Worm (Caenorhabditis elegans): ENCODE data around the gene uaf-2.
"Not testable (repeated sequence)": the region's sequence is repeated elsewhere in the genome, so short reads cannot be mapped to it uniquely, and the experiment has no call there.

The uaf-2 gene

DNA sequence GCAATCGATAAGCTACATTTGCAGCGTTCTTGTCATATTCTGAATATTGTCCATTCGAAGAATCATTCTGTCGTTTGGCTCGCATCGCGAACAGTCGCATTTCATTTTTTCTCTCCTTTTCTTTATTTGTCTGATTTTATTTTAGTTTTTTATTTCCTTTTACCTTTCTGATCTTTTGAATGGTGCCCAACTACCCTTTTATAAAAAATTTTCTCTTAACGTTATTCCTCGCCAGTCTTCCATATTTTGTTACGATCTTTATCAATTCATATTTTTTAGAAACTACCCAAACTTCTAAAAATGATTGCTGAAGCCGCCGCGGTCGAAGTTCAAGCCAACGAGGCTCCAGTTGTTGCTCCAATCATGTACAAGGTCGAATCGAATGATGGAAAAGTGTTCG is 44.7 kb upstream of the uaf-2 start, which contains the start of gene skr-9:
skr-9 (plus strand) TSS at position 301 of the 400 bp plus-strand sequence.
- TF ChIP-seq ceh-16, mml-1, nhr-11 (tag; optimal IDR thresholded peaks at IDR 0.05): not testable (repeated sequence)

DNA sequence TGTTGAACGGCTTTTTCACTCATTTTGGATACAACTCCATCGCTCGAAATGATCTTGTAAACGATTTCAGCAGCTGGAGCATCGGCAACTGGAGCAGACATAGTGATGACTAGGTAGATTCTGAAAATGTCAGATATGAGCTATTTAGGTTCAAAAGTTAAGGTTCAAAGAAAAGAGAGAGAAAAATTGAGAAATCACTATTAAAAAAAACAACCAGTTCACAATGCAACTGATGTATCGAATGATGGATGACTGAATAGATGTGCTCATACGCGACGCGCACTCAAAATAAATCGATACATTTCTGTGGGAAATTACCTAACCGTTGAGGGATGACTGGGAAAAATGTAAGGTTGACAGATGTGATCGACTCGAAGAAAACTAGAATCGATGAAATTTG is 43.9 kb upstream of the uaf-2 start, which contains the start of gene skr-13:
skr-13 (minus strand) TSS at position 101 of the 400 bp plus-strand sequence.
- TF ChIP-seq sea-2 (GFP tag; optimal IDR thresholded peaks at IDR 0.05) (no peak), zag-1 (tag; optimal IDR thresholded peaks at IDR 0.05) (no peak)

DNA sequence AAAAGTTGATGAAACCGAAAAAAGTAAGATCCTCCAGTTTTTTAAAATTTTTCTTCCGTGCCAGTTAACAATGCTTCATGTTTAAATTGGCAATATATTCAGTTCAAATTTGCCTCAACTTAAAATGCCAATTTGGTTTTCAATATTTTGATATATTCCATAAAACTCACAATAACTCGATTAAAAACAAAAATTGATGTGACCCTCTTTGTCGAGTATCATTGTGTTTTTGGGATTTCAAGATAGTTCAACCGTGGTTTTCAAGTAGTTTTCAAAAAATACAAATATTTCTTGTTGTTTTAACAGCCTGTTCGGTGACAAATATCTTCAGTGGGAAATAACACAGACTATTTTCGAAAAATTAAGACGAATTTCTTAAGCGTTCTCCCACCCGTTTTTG is 34.4 kb upstream of the uaf-2 start:
- TF ChIP-seq nhr-25 (tag; optimal IDR thresholded peaks at IDR 0.05) (no peak), nhr-76 (tag; optimal IDR thresholded peaks at IDR 0.05) (no peak), unc-39 (tag; optimal IDR thresholded peaks at IDR 0.05) (no peak), elt-3 (tag; optimal IDR thresholded peaks at IDR 0.05) (no peak)

DNA sequence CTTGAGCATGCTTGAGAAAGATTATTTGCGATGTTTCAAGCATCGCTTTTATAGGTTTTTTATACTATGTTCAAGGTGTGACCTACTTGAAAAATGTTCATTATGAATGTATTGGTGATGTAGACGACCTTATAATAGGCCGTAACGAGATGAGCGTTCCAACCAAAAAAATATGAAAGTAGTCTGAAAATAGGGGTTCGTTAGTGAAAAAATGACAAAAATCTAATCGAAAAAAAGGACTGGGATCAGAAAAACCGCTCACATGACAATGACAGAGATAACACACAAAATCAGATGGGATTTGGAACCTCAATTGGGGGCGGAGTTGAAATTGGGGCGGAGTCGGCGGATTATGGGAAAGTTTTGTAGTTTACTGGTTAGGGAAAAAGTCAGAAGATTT is 32.3 kb upstream of the uaf-2 start, which contains the start of gene Y116A8C.40:
Y116A8C.40 (minus strand) TSS at position 101 of the 400 bp plus-strand sequence.
- TF ChIP-seq ztf-4 (tag; optimal IDR thresholded peaks at IDR 0.05) = no peak
- TF ChIP-seq pqm-1 (tag; optimal IDR thresholded peaks at IDR 0.05) = no peak
- TF ChIP-seq ceh-16 (tag; optimal IDR thresholded peaks at IDR 0.05) = no peak
- no peak for TF ChIP-seq aly-2 (tag; optimal IDR thresholded peaks at IDR 0.05)
- no peak for TF ChIP-seq fos-1 (tag; optimal IDR thresholded peaks at IDR 0.05)
- TF ChIP-seq nhr-23 (tag; optimal IDR thresholded peaks at IDR 0.05) = no peak

DNA sequence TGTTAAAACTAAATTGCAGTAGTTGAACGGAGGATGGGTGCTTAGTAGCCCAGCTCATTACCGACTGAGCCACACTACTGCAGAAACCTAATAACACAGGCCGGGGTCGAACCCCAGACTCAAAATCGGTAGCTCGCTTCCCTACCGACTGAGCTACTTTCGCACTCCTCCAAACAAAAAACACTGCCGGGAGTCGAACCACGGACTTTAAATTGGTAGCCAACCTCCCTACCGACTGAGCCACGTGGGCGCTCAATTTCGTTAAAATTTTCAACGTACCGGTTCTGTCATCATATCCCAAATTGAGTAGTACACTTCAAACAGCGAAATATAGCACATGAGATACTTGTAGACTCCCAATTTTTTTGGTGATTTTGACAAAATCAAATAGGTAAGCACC is 31.9 kb upstream of the uaf-2 start:
- TF ChIP-seq nhr-23 (tag; optimal IDR thresholded peaks at IDR 0.05) (no peak), daf-12 (tag; optimal IDR thresholded peaks at IDR 0.05) (no peak), ceh-82 (tag; optimal IDR thresholded peaks at IDR 0.05) (no peak), zag-1 (tag; optimal IDR thresholded peaks at IDR 0.05) (no peak), nfya-1 (tag; optimal IDR thresholded peaks at IDR 0.05; ENCODE audit: insufficient read depth) (no peak), nhr-237 (tag; optimal IDR thresholded peaks at IDR 0.05) (no peak), fkh-2 (tag; optimal IDR thresholded peaks at IDR 0.05) (no peak)

DNA sequence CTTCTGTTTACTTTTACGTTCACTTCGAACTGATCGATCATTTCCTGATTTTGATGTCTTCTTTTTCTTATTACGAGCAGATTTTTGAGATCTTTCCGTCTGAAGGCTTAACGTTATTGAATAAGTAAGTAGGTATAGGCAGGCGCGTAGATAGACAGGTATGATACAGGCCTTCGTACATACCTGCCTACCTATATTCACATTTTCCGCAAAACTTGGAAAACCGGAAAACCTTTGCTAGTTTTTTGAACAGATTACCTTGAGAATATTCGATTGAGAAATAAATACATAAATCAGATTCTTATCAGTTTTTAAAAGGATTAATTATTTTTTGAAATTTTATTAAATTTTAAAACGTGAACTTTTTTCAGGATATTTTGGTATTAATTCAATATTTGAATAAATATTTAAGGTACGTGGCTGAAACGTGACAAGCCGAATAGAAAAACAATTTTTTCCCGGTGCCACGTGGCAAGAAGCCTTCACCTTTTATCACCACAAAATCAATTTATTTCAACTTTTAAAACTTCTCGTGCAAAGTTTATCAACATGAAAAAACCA is 12.5 kb upstream of the uaf-2 start, which contains the start of the genes Y116A8C.37 and Y116A8C.38:
Y116A8C.37 (minus strand) TSS at position 101 of the 561 bp plus-strand sequence.
Y116A8C.38 (plus strand) TSS at position 511 of the 561 bp plus-strand sequence.
- TF ChIP-seq mdl-1 (tag; optimal IDR thresholded peaks at IDR 0.05) (no peak), nhr-237 (tag; optimal IDR thresholded peaks at IDR 0.05) (no peak), aly-2 (tag; optimal IDR thresholded peaks at IDR 0.05) (no peak), pqm-1 (tag; optimal IDR thresholded peaks at IDR 0.05) (no peak), ceh-16 (tag; optimal IDR thresholded peaks at IDR 0.05) (no peak), elt-1 (tag; optimal IDR thresholded peaks at IDR 0.05) (no peak), fkh-10 (GFP tag; optimal IDR thresholded peaks at IDR 0.05) (no peak)

DNA sequence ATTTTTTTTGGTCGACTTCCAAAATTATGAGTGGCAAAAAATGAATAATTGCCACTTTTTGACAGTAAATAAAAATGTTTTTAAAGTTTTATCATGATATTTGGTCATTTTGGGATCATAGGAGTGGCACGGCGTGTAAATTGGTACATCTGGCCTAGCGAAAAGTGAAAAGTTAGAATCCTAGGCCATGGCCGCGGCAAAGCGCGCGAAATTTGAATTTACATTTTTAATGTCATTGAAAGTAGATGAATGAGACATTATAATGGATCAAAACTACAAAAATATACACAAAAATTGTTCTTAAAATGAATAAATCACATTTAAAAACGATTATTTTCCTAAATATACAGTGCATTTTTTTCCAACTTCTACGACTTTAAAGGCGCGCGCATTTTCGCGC is 7.9 kb upstream of the uaf-2 start:
- TF ChIP-seq tbx-2 (tag; optimal IDR thresholded peaks at IDR 0.05) (no peak), daf-12 (tag; optimal IDR thresholded peaks at IDR 0.05) (no peak), aly-2 (tag; optimal IDR thresholded peaks at IDR 0.05) (no peak), egl-27 (tag; optimal IDR thresholded peaks at IDR 0.05) (no peak), elt-3 (tag; optimal IDR thresholded peaks at IDR 0.05) (no peak), nhr-237 (tag; optimal IDR thresholded peaks at IDR 0.05) (no peak), unc-62 (GFP tag; optimal IDR thresholded peaks at IDR 0.05) (no peak)

DNA sequence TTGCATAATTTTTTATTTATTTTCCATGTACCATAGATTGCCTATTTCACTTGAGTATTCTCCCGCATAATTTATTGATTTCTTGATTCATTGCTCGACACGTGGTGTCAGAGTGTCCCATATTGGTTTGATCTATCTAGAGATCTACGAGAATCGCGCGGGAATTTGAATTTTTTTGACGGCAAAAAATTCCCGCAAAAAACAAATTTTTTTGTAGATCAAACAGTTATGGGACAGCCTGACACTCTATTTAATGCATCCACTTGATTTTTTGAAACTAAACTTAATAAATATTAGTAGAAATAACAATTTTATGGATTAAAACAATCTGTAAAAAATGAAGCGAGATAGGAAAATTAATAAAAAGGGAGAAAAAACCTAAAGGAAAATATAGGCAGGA is 7.4 kb upstream of the uaf-2 start:
- TF ChIP-seq nhr-43 (tag; optimal IDR thresholded peaks at IDR 0.05; ENCODE audit: poor library complexity, severe bottlenecking) (no peak), ama-1 (optimal IDR thresholded peaks at IDR 0.05) (no peak), tbx-2 (tag; optimal IDR thresholded peaks at IDR 0.05) (no peak), eor-1 (tag; optimal IDR thresholded peaks at IDR 0.05) (no peak), nhr-77 (tag; optimal IDR thresholded peaks at IDR 0.05) (no peak), ceh-9 (tag; optimal IDR thresholded peaks at IDR 0.05) (no peak), elt-2 (tag; optimal IDR thresholded peaks at IDR 0.05) (no peak), nhr-28 (tag; optimal IDR thresholded peaks at IDR 0.05) (no peak), ZK546.5 (tag; optimal IDR thresholded peaks at IDR 0.05) (no peak), nhr-23 (tag; optimal IDR thresholded peaks at IDR 0.05) (no peak), R02D3.7 (tag; optimal IDR thresholded peaks at IDR 0.05) (no peak), pha-4 (tag; optimal IDR thresholded peaks at IDR 0.05) (no peak), jun-1 (tag; optimal IDR thresholded peaks at IDR 0.05) (no peak), fkh-10 (GFP tag; optimal IDR thresholded peaks at IDR 0.05) (no peak), lsy-12 (tag; optimal IDR thresholded peaks at IDR 0.05) (no peak), lin-15B (tag; optimal IDR thresholded peaks at IDR 0.05) (no peak), unc-62 (GFP tag; optimal IDR thresholded peaks at IDR 0.05) (no peak), nhr-237 (tag; optimal IDR thresholded peaks at IDR 0.05) (no peak), zag-1 (tag; optimal IDR thresholded peaks at IDR 0.05) (no peak)
